Fruit fly (Drosophila melanogaster): ENCODE results near the gene Gr94a.

- TF ChIP-seq CG31627 (GFP tag; optimal IDR thresholded peaks at IDR 0.05): no peak
- TF ChIP-seq OdsH (GFP tag; optimal IDR thresholded peaks at IDR 0.05): no peak
- no peak for TF ChIP-seq Sox15 (GFP tag; optimal IDR thresholded peaks at IDR 0.05)
- no peak for TF ChIP-seq Smox (GFP tag; optimal IDR thresholded peaks at IDR 0.05)
- no peak for TF ChIP-seq Gug (GFP tag; IDR thresholded peaks at IDR 0.05)
These were observed 7.4 kb downstream of the Gr94a start, which contains the start of gene Ctns for dm6 chr3R:23058858-23059257.

Measured in whole organism, prepupa.